Worm (Caenorhabditis elegans) whole organism, late embryonic: ENCODE results near the gene F11E6.6.

Experiments used
- C38D4.7 ChIP-seq: fragments of 200-800 bp; sonication (Bioruptor generic); optimal IDR thresholded peaks from 2 replicates; lab custom pipeline; 2018; ENCODE audit warnings: mild to moderate bottlenecking, missing genetic modification characterization, moderate library complexity, missing compliant biosample characterization
- K02D7.2 ChIP-seq: sonication (generic microtip); optimal IDR thresholded peaks from 2 replicates; lab custom pipeline; 2017; ENCODE audit warnings: mild to moderate bottlenecking, missing genetic modification characterization, missing compliant biosample characterization
- T23F11.4 ChIP-seq: fragments of 200-800 bp; sonication (Bioruptor generic); optimal IDR thresholded peaks from 2 replicates; lab custom pipeline; 2018; ENCODE audit warnings: mild to moderate bottlenecking, missing genetic modification characterization, missing compliant biosample characterization
- Y22D7AL.16 ChIP-seq: sonication (generic microtip); optimal IDR thresholded peaks from 2 replicates; lab custom pipeline; 2016; ENCODE audit warnings: missing genetic modification characterization, missing compliant biosample characterization
- ahr-1 ChIP-seq: sonication (generic microtip); optimal IDR thresholded peaks from 2 replicates; lab custom pipeline; 2016; ENCODE audit warnings: missing genetic modification characterization, missing compliant biosample characterization
- ceh-18 ChIP-seq: sonication (generic microtip); optimal IDR thresholded peaks from 2 replicates; lab custom pipeline; 2016; ENCODE audit warnings: missing genetic modification characterization, missing compliant biosample characterization
- ceh-19 ChIP-seq: fragments of 200-800 bp; sonication (Bioruptor generic); optimal IDR thresholded peaks from 2 replicates; lab custom pipeline; 2018; ENCODE audit warnings: mild to moderate bottlenecking, missing genetic modification characterization, missing compliant biosample characterization
- ceh-22 ChIP-seq: sonication (generic microtip); optimal IDR thresholded peaks from 2 replicates; lab custom pipeline; 2017; ENCODE audit warnings: missing biosample characterization, missing genetic modification characterization
- ceh-31 ChIP-seq: sonication (generic microtip); optimal IDR thresholded peaks from 2 replicates; lab custom pipeline; 2016; ENCODE audit warnings: missing genetic modification characterization, missing compliant biosample characterization
- ceh-34 ChIP-seq: sonication (generic microtip); optimal IDR thresholded peaks from 2 replicates; lab custom pipeline; 2016; ENCODE audit warnings: mild to moderate bottlenecking, missing genetic modification characterization, missing compliant biosample characterization
- ceh-45 ChIP-seq: fragments of 200-800 bp; sonication (Bioruptor generic); IDR thresholded peaks from 2 replicates; pipeline ENCODE4 v1.3.6; 2022; ENCODE audit warnings: missing genetic modification reagents, missing genetic modification characterization, missing compliant biosample characterization
- ceh-6 ChIP-seq: fragments of 200-800 bp; sonication (Bioruptor generic); optimal IDR thresholded peaks from 2 replicates; lab custom pipeline; 2018; ENCODE audit warnings: mild to moderate bottlenecking, missing genetic modification characterization, missing compliant biosample characterization
- che-1 ChIP-seq: sonication (generic microtip); optimal IDR thresholded peaks from 2 replicates; lab custom pipeline; 2016; ENCODE audit warnings: mild to moderate bottlenecking, missing genetic modification characterization, missing compliant biosample characterization
- dmd-4 ChIP-seq: sonication (generic microtip); optimal IDR thresholded peaks from 2 replicates; lab custom pipeline; 2016; ENCODE audit warnings: borderline replicate concordance, missing genetic modification characterization, missing compliant biosample characterization
- elt-2 ChIP-seq: sonication (generic microtip); optimal IDR thresholded peaks from 2 replicates; lab custom pipeline; 2016; ENCODE audit warnings: missing genetic modification reagents, missing genetic modification characterization, missing compliant biosample characterization
- elt-4 ChIP-seq: sonication (generic microtip); optimal IDR thresholded peaks from 2 replicates; lab custom pipeline; 2016; ENCODE audit warnings: missing genetic modification characterization, missing compliant biosample characterization
- fkh-10 ChIP-seq: fragments of 150-350 bp; optimal IDR thresholded peaks from 2 replicates; lab custom pipeline; 2014; ENCODE audit warnings: missing biosample characterization, missing genetic modification reagents, missing genetic modification characterization
- gmeb-2 ChIP-seq: sonication (generic microtip); optimal IDR thresholded peaks from 2 replicates; lab custom pipeline; 2016; ENCODE audit warnings: missing genetic modification characterization, inconsistent platforms, missing compliant biosample characterization
- hlh-13 ChIP-seq: fragments of 200-800 bp; sonication (Bioruptor generic); optimal IDR thresholded peaks from 2 replicates; lab custom pipeline; 2018; ENCODE audit warnings: mild to moderate bottlenecking, missing genetic modification characterization, missing compliant biosample characterization
- hlh-30 ChIP-seq: sonication (generic microtip); optimal IDR thresholded peaks from 2 replicates; lab custom pipeline; 2017; ENCODE audit warnings: antibody characterized with exemption, missing genetic modification characterization, missing compliant biosample characterization; ENCODE audit not compliant: insufficient read depth
- lin-11 ChIP-seq: fragments of 200-800 bp; sonication (Bioruptor generic); optimal IDR thresholded peaks from 2 replicates; lab custom pipeline; 2018; ENCODE audit warnings: mild to moderate bottlenecking, missing genetic modification characterization, missing compliant biosample characterization
- madf-2 ChIP-seq: sonication (generic microtip); optimal IDR thresholded peaks from 2 replicates; lab custom pipeline; 2017; ENCODE audit warnings: missing genetic modification characterization, missing compliant biosample characterization
- mec-3 ChIP-seq: sonication (generic microtip); optimal IDR thresholded peaks from 2 replicates; lab custom pipeline; 2016; ENCODE audit warnings: borderline replicate concordance, missing genetic modification characterization, missing compliant biosample characterization
- nfya-1 ChIP-seq: sonication (generic microtip); optimal IDR thresholded peaks from 2 replicates; lab custom pipeline; 2017; ENCODE audit warnings: missing genetic modification characterization, mild to moderate bottlenecking, missing compliant biosample characterization, antibody characterized with exemption, moderate library complexity
- nhr-11 ChIP-seq: fragments of 150-350 bp; optimal IDR thresholded peaks from 2 replicates; lab custom pipeline; 2014; ENCODE audit warnings: missing biosample characterization, missing genetic modification characterization
- nhr-232 ChIP-seq: sonication (generic microtip); optimal IDR thresholded peaks from 2 replicates; lab custom pipeline; 2016; ENCODE audit warnings: missing genetic modification characterization, missing compliant biosample characterization
- npax-4 ChIP-seq: sonication (generic microtip); optimal IDR thresholded peaks from 2 replicates; lab custom pipeline; 2016; ENCODE audit warnings: missing genetic modification characterization, missing compliant biosample characterization
- odd-2 ChIP-seq: sonication (generic microtip); optimal IDR thresholded peaks from 2 replicates; lab custom pipeline; 2017; ENCODE audit warnings: antibody characterized with exemption, mild to moderate bottlenecking, missing genetic modification characterization, missing compliant biosample characterization
- pha-2 ChIP-seq: sonication (generic microtip); optimal IDR thresholded peaks from 2 replicates; lab custom pipeline; 2017; ENCODE audit warnings: mild to moderate bottlenecking, missing genetic modification characterization, missing compliant biosample characterization
- pqm-1 ChIP-seq: sonication (generic microtip); optimal IDR thresholded peaks from 2 replicates; lab custom pipeline; 2016; ENCODE audit warnings: missing genetic modification characterization, missing compliant biosample characterization
- sox-2 ChIP-seq: fragments of 200-800 bp; sonication (Bioruptor generic); IDR thresholded peaks from 2 replicates; pipeline ENCODE4 v1.3.6; 2022; ENCODE audit warnings: missing genetic modification reagents, missing genetic modification characterization, missing compliant biosample characterization
- sox-4 ChIP-seq: sonication (generic microtip); optimal IDR thresholded peaks from 2 replicates; lab custom pipeline; 2017; ENCODE audit warnings: mild to moderate bottlenecking, missing genetic modification characterization, inconsistent platforms, missing compliant biosample characterization
- tbx-7 ChIP-seq: sonication (generic microtip); optimal IDR thresholded peaks from 2 replicates; lab custom pipeline; 2016; ENCODE audit warnings: missing genotype, missing genetic modification characterization, missing compliant biosample characterization
- unc-3 ChIP-seq, 2 experiments: fragments of 200-800 bp in 1 of 2; sonication (Bioruptor generic) in 1 of 2; sonication (generic microtip) in 1 of 2; conservative IDR thresholded peaks in 1 of 2; optimal IDR thresholded peaks in 1 of 2; 2 replicates each; pipeline versions ENCODE4 v1.3.6 to Lab custom; 2016 to 2022; ENCODE audit warnings: missing compliant biosample characterization in 2 of 2, missing genetic modification characterization in 2 of 2, missing genetic modification reagents in 1 of 2

F11E6.6 gene

ce11 chrIV:17450443-17450842, 15.3 kb downstream of the F11E6.6 start, which contains the start of gene F11E6.8:
Gene F11E6.8, minus strand, starts transcription at chrIV:17450543.
- no peak for TF ChIP-seq ceh-18 (tag; lab: Kevin White, UChicago)
- no peak for TF ChIP-seq mec-3 (tag; lab: Kevin White, UChicago)
- no peak for TF ChIP-seq nfya-1 (tag; lab: Kevin White, UChicago)
- no peak for TF ChIP-seq nhr-11 (tag; lab: Kevin White, UChicago)
- TF ChIP-seq dmd-4, result no peak
- no peak for TF ChIP-seq T23F11.4 (GFP tag; lab: Kevin White, UChicago)
- TF ChIP-seq tbx-7, result no peak
- no peak for TF ChIP-seq ceh-22 (tag; lab: Kevin White, UChicago)
- TF ChIP-seq odd-2 (tag; lab: Kevin White, UChicago), result no peak
- TF ChIP-seq fkh-10 (GFP tag; lab: Kevin White, UChicago), result no peak
- no peak for TF ChIP-seq K02D7.2 (tag; lab: Kevin White, UChicago)
- no peak for TF ChIP-seq ceh-19 (GFP tag; lab: Kevin White, UChicago)

- TF ChIP-seq nhr-11 (tag; lab: Kevin White, UChicago), result no peak
- TF ChIP-seq npax-4, result no peak
- TF ChIP-seq che-1 (tag; lab: Kevin White, UChicago), result no peak
- no peak for TF ChIP-seq ceh-31 (tag; lab: Kevin White, UChicago)
- no peak for TF ChIP-seq mec-3 (tag; lab: Kevin White, UChicago)
- no peak for TF ChIP-seq Y22D7AL.16 (tag; lab: Kevin White, UChicago)
- TF ChIP-seq nhr-232 (tag; lab: Kevin White, UChicago), result no peak
- no peak for TF ChIP-seq hlh-13 (GFP tag; lab: Kevin White, UChicago)
- no peak for TF ChIP-seq lin-11
- no peak for TF ChIP-seq hlh-30 (tag; lab: Kevin White, UChicago)
- TF ChIP-seq ceh-34 (tag; lab: Kevin White, UChicago), result no peak
- TF ChIP-seq elt-2 (tag; lab: Kevin White, UChicago), result no peak
- TF ChIP-seq unc-3 (GFP tag; conservative IDR thresholded peaks at IDR 0.05; lab: Robert Waterston, UW), result no peak
- no peak for TF ChIP-seq unc-3 (tag; optimal IDR thresholded peaks at IDR 0.05; lab: Kevin White, UChicago)
- no peak for TF ChIP-seq C38D4.7
- no peak for TF ChIP-seq K02D7.2 (tag; lab: Kevin White, UChicago)
- no peak for TF ChIP-seq odd-2 (tag; lab: Kevin White, UChicago)
Measured at ce11 chrIV:17448319-17448718, 17.5 kb downstream of the F11E6.6 start.

ce11 chrIV:17442503-17442902, 23.3 kb downstream of the F11E6.6 start, which contains the start of gene F11E6.11:
Gene F11E6.11, plus strand, starts transcription at chrIV:17442827.
- TF ChIP-seq elt-4, result no peak

- TF ChIP-seq sox-2 (GFP tag; lab: Robert Waterston, UW) (no peak), sox-4 (tag; lab: Kevin White, UChicago) (no peak), ahr-1 (tag; lab: Kevin White, UChicago) (no peak), hlh-13 (GFP tag; lab: Kevin White, UChicago) (no peak), ceh-45 (GFP tag; lab: Robert Waterston, UW) (no peak), ceh-6 (GFP tag; lab: Kevin White, UChicago) (no peak), nhr-232 (tag; lab: Kevin White, UChicago) (no peak), pha-2 (tag; lab: Kevin White, UChicago) (no peak), ceh-34 (tag; lab: Kevin White, UChicago) (no peak), gmeb-2 (tag; lab: Kevin White, UChicago) (no peak)
Measured at ce11 chrIV:17441260-17441659, 24.5 kb downstream of the F11E6.6 start.

ce11 chrIV:17440417-17440816, 25.4 kb downstream of the F11E6.6 start, which contains the start of gene F08A7.1:
Gene F08A7.1, plus strand, starts transcription at chrIV:17440607.
- TF ChIP-seq madf-2, result no peak
- TF ChIP-seq pqm-1 (tag; lab: Kevin White, UChicago), result no peak
